Worm (Caenorhabditis elegans): ENCODE results near the gene srg-44.

DNA sequence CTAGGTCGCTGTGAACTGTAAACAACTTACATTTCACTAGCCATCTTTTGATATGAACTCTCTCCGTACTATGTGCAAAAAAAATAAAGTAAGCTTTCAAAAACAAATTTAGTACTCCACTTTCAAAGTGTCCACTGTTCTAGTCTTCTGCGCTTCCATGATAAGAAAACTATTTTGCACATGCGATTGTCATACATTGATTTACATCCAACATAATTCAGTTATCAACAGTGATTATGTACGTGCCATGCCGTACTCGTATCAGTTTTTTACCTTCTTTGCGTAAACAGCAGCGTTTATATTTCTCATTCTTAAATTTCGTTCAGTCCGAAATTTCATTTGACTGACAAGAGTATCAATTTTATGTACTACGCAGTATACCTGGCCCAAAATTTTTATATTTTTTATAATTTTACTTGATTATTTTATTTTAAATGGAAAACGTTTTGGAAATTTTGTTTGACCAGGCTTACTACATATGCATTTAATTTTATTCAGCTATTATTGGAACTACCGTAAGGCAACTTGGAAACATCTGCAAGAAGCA, 24.3 kb downstream of the srg-44 start, which contains the start of the genes fbxa-134 and F47H4.2:
- TF ChIP-seq ama-1 (optimal IDR thresholded peaks at IDR 0.05), result no peak
- TF ChIP-seq hmbx-1 (tag; optimal IDR thresholded peaks at IDR 0.05), result no peak

Data from whole organism, early embryonic.